Worm (Caenorhabditis elegans): ENCODE results near the gene R03H10.6.

Gene R03H10.6

ce11 chrII:4125239-4125638 lies 48.1 kb downstream of the R03H10.6 start:
- TF ChIP-seq nhr-11 (tag; optimal IDR thresholded peaks at IDR 0.05) (no peak), lin-39 (tag; optimal IDR thresholded peaks at IDR 0.05) (no peak), ceh-16 (tag; optimal IDR thresholded peaks at IDR 0.05) (no peak), mbf-1 (tag; optimal IDR thresholded peaks at IDR 0.05) (no peak), unc-55 (GFP tag; optimal IDR thresholded peaks at IDR 0.05) (no peak), lin-11 (tag; optimal IDR thresholded peaks at IDR 0.05) (no peak), nhr-23 (tag; optimal IDR thresholded peaks at IDR 0.05) (no peak), snpc-4 (tag; optimal IDR thresholded peaks at IDR 0.05) (no peak), elt-1 (tag; optimal IDR thresholded peaks at IDR 0.05) (no peak)

- TF ChIP-seq unc-55 (GFP tag; optimal IDR thresholded peaks at IDR 0.05) (no peak), lin-13 (GFP tag; optimal IDR thresholded peaks at IDR 0.05) (no peak), C34F6.9 (tag; optimal IDR thresholded peaks at IDR 0.05) (no peak), nhr-12 (tag; optimal IDR thresholded peaks at IDR 0.05) (no peak), nhr-25 (tag; optimal IDR thresholded peaks at IDR 0.05) (no peak), gmeb-1 (tag; optimal IDR thresholded peaks at IDR 0.05) (no peak), ceh-82 (tag; optimal IDR thresholded peaks at IDR 0.05) (no peak), nhr-6 (tag; optimal IDR thresholded peaks at IDR 0.05) (no peak), sma-3 (GFP tag; optimal IDR thresholded peaks at IDR 0.05) (no peak), ztf-4 (tag; optimal IDR thresholded peaks at IDR 0.05) (no peak), F13H6.1 (tag; optimal IDR thresholded peaks at IDR 0.05) (no peak), egl-27 (tag; optimal IDR thresholded peaks at IDR 0.05) (no peak), nhr-21 (tag; optimal IDR thresholded peaks at IDR 0.05) (no peak), sem-4 (tag; optimal IDR thresholded peaks at IDR 0.05) (no peak), skn-1 (tag; optimal IDR thresholded peaks at IDR 0.05) (no peak), unc-62 (GFP tag; optimal IDR thresholded peaks at IDR 0.05) (no peak)
Observed at ce11 chrII:4122899-4123298, 50.4 kb downstream of the R03H10.6 start.
